Worm (Caenorhabditis elegans) whole organism, midembryonic: Measurements from ENCODE around the gene suds-3.

ENCODE experiments used
- flt-1 ChIP-seq: fragments of 200-800 bp; sonication (Bioruptor generic); IDR thresholded peaks from 2 replicates; pipeline ENCODE4 v1.3.6; 2022; ENCODE audit warnings: missing genetic modification characterization, missing compliant biosample characterization
- med-1 ChIP-seq: sonication (generic microtip); optimal IDR thresholded peaks from 2 replicates; lab custom pipeline; 2017; ENCODE audit warnings: missing genetic modification characterization, mild to moderate bottlenecking, missing compliant biosample characterization, antibody characterized with exemption, missing genetic modification reagents; ENCODE audit not compliant: insufficient read depth
- tab-1 ChIP-seq: fragments of 200-800 bp; sonication (Bioruptor generic); IDR thresholded peaks from 2 replicates; pipeline ENCODE4 v1.3.6; 2022; ENCODE audit warnings: missing genetic modification characterization, missing compliant biosample characterization
- ztf-23 ChIP-seq: fragments of 200-800 bp; sonication (Bioruptor generic); IDR thresholded peaks from 2 replicates; pipeline ENCODE4 v1.3.6; 2022; ENCODE audit warnings: missing genetic modification reagents, missing genetic modification characterization, missing compliant biosample characterization
- ztf-29 ChIP-seq: fragments of 200-800 bp; sonication (Bioruptor generic); IDR thresholded peaks from 2 replicates; pipeline ENCODE4 v1.3.6; 2022; ENCODE audit warnings: missing genetic modification reagents, missing genetic modification characterization, missing compliant biosample characterization

DNA sequence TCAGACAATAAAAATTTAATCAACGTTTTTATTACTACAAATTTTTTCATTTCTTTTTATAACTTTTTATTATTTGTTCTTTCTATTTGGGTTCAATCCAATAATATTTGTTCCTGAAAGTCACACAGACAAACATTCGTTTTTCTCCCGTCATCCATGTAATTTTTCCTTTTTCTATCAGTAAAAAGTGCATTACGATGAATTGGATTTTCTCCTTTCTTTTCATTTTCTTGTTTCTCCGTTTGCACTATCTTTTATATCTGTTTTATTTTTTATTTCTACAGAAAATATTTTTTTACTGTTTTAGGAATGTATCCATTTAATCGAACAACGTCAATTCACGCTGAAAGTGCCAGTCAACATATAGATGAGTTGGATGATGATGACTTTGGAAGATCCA lies 31.5 kb upstream of the suds-3 start, which contains the start of gene egl-47:
- TF ChIP-seq flt-1 (GFP tag; lab: Robert Waterston, UW) (no peak), med-1 (GFP tag; lab: Kevin White, UChicago) (no peak), ztf-29 (no peak), ztf-23 (GFP tag; lab: Robert Waterston, UW) (no peak), tab-1 (GFP tag; lab: Robert Waterston, UW) (no peak)
